Worm (Caenorhabditis elegans) whole organism, young adult: ENCODE measurements around the gene srg-69.
A peak's percentile ranks its signal among the peaks of the same experiment; 100 is the strongest.

Experiments used
- C06A6.2 ChIP-seq: fragments of 200-800 bp; sonication (Bioruptor generic); conservative IDR thresholded peaks from 2 replicates; pipeline ENCODE4 v1.3.6; 2022; ENCODE audit warnings: missing genetic modification characterization, missing compliant biosample characterization
- F33H1.4 ChIP-seq: fragments of 200-800 bp; sonication (Bioruptor generic); IDR thresholded peaks from 2 replicates; pipeline ENCODE4 v1.3.6; 2022; ENCODE audit warnings: missing genetic modification reagents, missing genetic modification characterization, missing compliant biosample characterization
- K11D2.4 ChIP-seq: fragments of 200-800 bp; sonication (Bioruptor generic); IDR thresholded peaks from 2 replicates; pipeline ENCODE4 v1.3.6; 2022; ENCODE audit warnings: missing genetic modification reagents, missing genetic modification characterization, missing compliant biosample characterization
- Y53G8AR.9 ChIP-seq: fragments of 200-800 bp; sonication (Bioruptor generic); conservative IDR thresholded peaks from 2 replicates; pipeline ENCODE4 v1.3.6; 2022; ENCODE audit warnings: missing genetic modification reagents, missing genetic modification characterization, missing compliant biosample characterization
- Y67H2A.10 ChIP-seq: fragments of 200-800 bp; sonication (Bioruptor generic); conservative IDR thresholded peaks from 2 replicates; pipeline ENCODE4 v1.3.6; 2022; ENCODE audit warnings: missing genetic modification reagents, missing genetic modification characterization, missing compliant biosample characterization
- aptf-3 ChIP-seq: fragments of 200-800 bp; sonication (Bioruptor generic); IDR thresholded peaks from 2 replicates; pipeline ENCODE4 v1.3.6; 2022; ENCODE audit warnings: missing genetic modification characterization, missing compliant biosample characterization
- ccch-3 ChIP-seq: fragments of 200-800 bp; sonication (Bioruptor generic); optimal IDR thresholded peaks from 2 replicates; lab custom pipeline; 2018; ENCODE audit warnings: mild to moderate bottlenecking, missing genetic modification characterization, missing compliant biosample characterization
- cebp-1 ChIP-seq, 2 experiments: fragments of 200-800 bp in 1 of 2; sonication (Bioruptor generic) in 1 of 2; sonication (generic microtip) in 1 of 2; IDR thresholded peaks in 1 of 2; optimal IDR thresholded peaks in 1 of 2; 2 replicates each; pipeline versions ENCODE4 v1.3.6 to Lab custom; 2017 to 2022; ENCODE audit warnings: missing compliant biosample characterization in 2 of 2, missing genetic modification characterization in 2 of 2, mild to moderate bottlenecking in 1 of 2, missing genetic modification reagents in 1 of 2, moderate library complexity in 1 of 2
- ceh-100 ChIP-seq: fragments of 200-800 bp; sonication (Bioruptor generic); IDR thresholded peaks from 2 replicates; pipeline ENCODE4 v1.3.6; 2022; ENCODE audit warnings: missing genetic modification reagents, missing genetic modification characterization, missing compliant biosample characterization
- ceh-40 ChIP-seq: fragments of 200-800 bp; sonication (Bioruptor generic); IDR thresholded peaks from 2 replicates; pipeline ENCODE4 v1.3.6; 2022; ENCODE audit warnings: missing genetic modification characterization, missing compliant biosample characterization
- ceh-58 ChIP-seq: fragments of 200-800 bp; sonication (Bioruptor generic); IDR thresholded peaks from 2 replicates; pipeline ENCODE4 v1.3.6; 2022; ENCODE audit warnings: missing genetic modification characterization, missing compliant biosample characterization
- chd-7 ChIP-seq: sonication (generic microtip); optimal IDR thresholded peaks from 2 replicates; lab custom pipeline; 2016; ENCODE audit warnings: mild to moderate bottlenecking, missing genetic modification characterization, moderate library complexity, missing compliant biosample characterization
- dpff-1 ChIP-seq: sonication (generic microtip); optimal IDR thresholded peaks from 2 replicates; lab custom pipeline; 2017; ENCODE audit warnings: mild to moderate bottlenecking, missing genetic modification characterization, missing compliant biosample characterization
- dpl-1 ChIP-seq: fragments of 150-350 bp; optimal IDR thresholded peaks from 2 replicates; lab custom pipeline; 2014; ENCODE audit warnings: missing biosample characterization, missing genetic modification reagents, missing genetic modification characterization
- egl-44 ChIP-seq: fragments of 200-800 bp; sonication (Bioruptor generic); IDR thresholded peaks from 2 replicates; pipeline ENCODE4 v1.3.6; 2022; ENCODE audit warnings: missing genetic modification reagents, missing genetic modification characterization, missing compliant biosample characterization
- hlh-12 ChIP-seq: sonication (generic microtip); optimal IDR thresholded peaks from 2 replicates; lab custom pipeline; 2016; ENCODE audit warnings: missing genetic modification characterization, missing compliant biosample characterization
- hmg-1.2 ChIP-seq: fragments of 200-800 bp; sonication (Bioruptor generic); IDR thresholded peaks from 2 replicates; pipeline ENCODE4 v1.3.6; 2022; ENCODE audit warnings: missing genetic modification reagents, missing genetic modification characterization, missing compliant biosample characterization
- hmg-20 ChIP-seq: fragments of 200-800 bp; sonication (Bioruptor generic); IDR thresholded peaks from 2 replicates; pipeline ENCODE4 v1.3.6; 2022; ENCODE audit warnings: missing genetic modification reagents, missing genetic modification characterization, missing compliant biosample characterization
- hsf-1 ChIP-seq: fragments of 200-800 bp; sonication (Bioruptor generic); IDR thresholded peaks from 2 replicates; pipeline ENCODE4 v1.3.6; 2022; ENCODE audit warnings: missing genetic modification reagents, missing genetic modification characterization, missing compliant biosample characterization
- let-607 ChIP-seq, 2 experiments: fragments of 200-800 bp in 1 of 2; sonication (Bioruptor generic) in 1 of 2; sonication (generic microtip) in 1 of 2; optimal IDR thresholded peaks; 2 replicates each; lab custom pipeline; 2016 to 2018; ENCODE audit warnings: mild to moderate bottlenecking in 2 of 2, missing compliant biosample characterization in 2 of 2, missing genetic modification characterization in 2 of 2, moderate library complexity in 2 of 2, missing genotype in 1 of 2
- lin-40 ChIP-seq: sonication (generic microtip); optimal IDR thresholded peaks from 2 replicates; lab custom pipeline; 2016; ENCODE audit warnings: missing genetic modification characterization, mild to moderate bottlenecking, missing compliant biosample characterization, missing genotype, missing genetic modification reagents
- madf-6 ChIP-seq: fragments of 200-800 bp; sonication (Bioruptor generic); IDR thresholded peaks from 2 replicates; pipeline ENCODE4 v1.3.6; 2022; ENCODE audit warnings: missing genetic modification reagents, missing genetic modification characterization, missing compliant biosample characterization
- mxl-1 ChIP-seq: sonication (generic microtip); optimal IDR thresholded peaks from 2 replicates; lab custom pipeline; 2016; ENCODE audit warnings: missing genetic modification characterization, missing compliant biosample characterization
- nfyb-1 ChIP-seq: fragments of 200-800 bp; sonication (Bioruptor generic); IDR thresholded peaks from 2 replicates; pipeline ENCODE4 v1.3.6; 2022; ENCODE audit warnings: missing genetic modification reagents, missing genetic modification characterization, missing compliant biosample characterization
- nhr-120 ChIP-seq: fragments of 200-800 bp; sonication (Bioruptor generic); IDR thresholded peaks from 2 replicates; pipeline ENCODE4 v1.3.6; 2022; ENCODE audit warnings: missing genetic modification characterization, missing compliant biosample characterization
- nhr-179 ChIP-seq: sonication (generic microtip); optimal IDR thresholded peaks from 2 replicates; lab custom pipeline; 2016; ENCODE audit warnings: mild to moderate bottlenecking, missing genetic modification characterization, missing compliant biosample characterization
- pbrm-1 ChIP-seq: fragments of 200-800 bp; sonication (Bioruptor generic); IDR thresholded peaks from 2 replicates; pipeline ENCODE4 v1.3.6; 2022; ENCODE audit warnings: missing genetic modification reagents, missing genetic modification characterization, missing compliant biosample characterization
- rec-8 ChIP-seq, 2 experiments: sonication (generic microtip); optimal IDR thresholded peaks; 2 replicates each; lab custom pipeline; 2016; ENCODE audit warnings: mild to moderate bottlenecking in 2 of 2, missing genetic modification characterization in 2 of 2, missing genetic modification reagents in 2 of 2, missing genotype in 2 of 2, missing biosample characterization in 1 of 2, missing compliant biosample characterization in 1 of 2, moderate library complexity in 1 of 2
- snpc-1.1 ChIP-seq: sonication (generic microtip); optimal IDR thresholded peaks from 2 replicates; lab custom pipeline; 2017; ENCODE audit warnings: missing genetic modification characterization, mild to moderate bottlenecking, missing compliant biosample characterization, antibody characterized with exemption, moderate library complexity, missing genotype, missing genetic modification reagents; ENCODE audit not compliant: insufficient read depth
- snpc-1.3 ChIP-seq: sonication (generic microtip); optimal IDR thresholded peaks from 2 replicates; lab custom pipeline; 2017; ENCODE audit warnings: missing genetic modification characterization, mild to moderate bottlenecking, missing compliant biosample characterization, antibody characterized with exemption, moderate library complexity, missing genotype, missing genetic modification reagents; ENCODE audit not compliant: insufficient read depth
- snpc-4 ChIP-seq, 5 experiments: fragments of 150-350 bp in 1 of 5; sonication (generic microtip) in 4 of 5; optimal IDR thresholded peaks; 2 replicates each; lab custom pipeline; 2014 to 2018; ENCODE audit warnings: missing genetic modification characterization in 5 of 5, missing biosample characterization in 3 of 5, antibody characterized with exemption in 2 of 5, mild to moderate bottlenecking in 2 of 5, missing compliant biosample characterization in 2 of 5, missing genotype in 2 of 5, moderate library complexity in 2 of 5, missing genetic modification reagents in 1 of 5
- sptf-2 ChIP-seq: fragments of 200-800 bp; sonication (Bioruptor generic); optimal IDR thresholded peaks from 2 replicates; lab custom pipeline; 2018; ENCODE audit warnings: mild to moderate bottlenecking, missing genetic modification characterization, missing compliant biosample characterization
- unc-130 ChIP-seq: sonication (generic microtip); optimal IDR thresholded peaks from 2 replicates; lab custom pipeline; 2016; ENCODE audit warnings: missing genetic modification reagents, missing genetic modification characterization, missing compliant biosample characterization
- zim-3 ChIP-seq: sonication (generic microtip); optimal IDR thresholded peaks from 2 replicates; lab custom pipeline; 2017; ENCODE audit warnings: mild to moderate bottlenecking, missing genetic modification characterization, moderate library complexity, missing compliant biosample characterization
- ztf-18 ChIP-seq: sonication (generic microtip); optimal IDR thresholded peaks from 2 replicates; lab custom pipeline; 2016; ENCODE audit warnings: missing genotype, mild to moderate bottlenecking, missing genetic modification characterization, missing compliant biosample characterization
- ztf-25 ChIP-seq: fragments of 200-800 bp; sonication (Bioruptor generic); IDR thresholded peaks from 2 replicates; pipeline ENCODE4 v1.3.6; 2022; ENCODE audit warnings: missing genetic modification reagents, missing genetic modification characterization, missing compliant biosample characterization
- ztf-28 ChIP-seq: fragments of 200-800 bp; sonication (Bioruptor generic); IDR thresholded peaks from 2 replicates; pipeline ENCODE4 v1.3.6; 2022; ENCODE audit warnings: missing genetic modification reagents, missing genetic modification characterization, missing compliant biosample characterization

srg-69 gene

DNA sequence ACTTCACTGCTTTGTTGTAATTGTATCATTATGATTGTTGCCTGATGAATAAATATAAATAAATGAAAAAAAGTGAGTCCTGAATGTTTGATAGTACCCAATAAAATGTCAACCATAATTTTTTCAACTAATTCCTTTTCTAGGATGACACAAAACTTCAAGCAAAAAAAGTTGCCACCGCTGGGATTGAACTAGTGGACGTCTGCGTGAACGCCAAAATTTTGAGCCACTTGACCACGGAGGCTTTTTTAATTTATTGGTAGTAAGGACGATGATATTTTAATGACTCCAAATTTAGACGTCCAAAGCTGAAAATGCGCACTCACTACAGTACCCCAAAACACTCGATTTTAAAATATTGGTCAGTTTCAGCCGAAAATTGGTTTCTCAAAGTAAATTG lies 1.8 kb upstream of the srg-69 start (continued):
- TF ChIP-seq Y67H2A.10, result no peak
- peak; percentile 38 for TF ChIP-seq mxl-1
- TF ChIP-seq ceh-58 (GFP tag; lab: Robert Waterston, UW), result peak; percentile 92
- peak; percentile 37 for TF ChIP-seq hlh-12
- TF ChIP-seq snpc-1.3 (tag; lab: Kevin White, UChicago), result peak; percentile 68
- TF ChIP-seq nhr-120 (GFP tag; lab: Robert Waterston, UW), result no peak
- peak; percentile 50; the same call in 1 of the 2 replicates for TF ChIP-seq C06A6.2 (GFP tag; lab: Robert Waterston, UW)
- peak; percentile 8 for TF ChIP-seq snpc-4 (GFP tag; optimal IDR thresholded peaks at IDR 0.05; lab: Kevin White, UChicago)
- TF ChIP-seq snpc-4 (tag; optimal IDR thresholded peaks at IDR 0.05; lab: Kevin White, UChicago), result peak in 3 of 4 experiments; percentile 38 to 52 (median 49)
- TF ChIP-seq ztf-18, result peak; percentile 46
- peak; percentile 43 for TF ChIP-seq nhr-179
- TF ChIP-seq ceh-100 (GFP tag; lab: Robert Waterston, UW), result peak; percentile 65
- peak; percentile 98 for TF ChIP-seq aptf-3 (GFP tag; lab: Robert Waterston, UW)
- peak; percentile 43 for TF ChIP-seq snpc-1.1 (tag; lab: Kevin White, UChicago)
- TF ChIP-seq unc-130 (GFP tag; lab: Kevin White, UChicago), result peak; percentile 40
- TF ChIP-seq dpl-1, result no peak
- TF ChIP-seq sptf-2 (GFP tag; lab: Kevin White, UChicago), result no peak
- peak; percentile 76 for TF ChIP-seq chd-7 (tag; lab: Kevin White, UChicago)
- peak; percentile 47 to 54 for TF ChIP-seq let-607 (tag; optimal IDR thresholded peaks at IDR 0.05; lab: Kevin White, UChicago)
- no peak for TF ChIP-seq ccch-3 (GFP tag; lab: Kevin White, UChicago)
- peak; percentile 72 for TF ChIP-seq madf-6 (GFP tag; lab: Robert Waterston, UW)
- TF ChIP-seq dpff-1 (tag; lab: Kevin White, UChicago), result peak; percentile 84
- TF ChIP-seq zim-3 (tag; lab: Kevin White, UChicago), result peak; percentile 90
- no peak for TF ChIP-seq K11D2.4
- peak; percentile 64 for TF ChIP-seq hsf-1 (GFP tag; lab: Robert Waterston, UW)
- 0 out of 2 replicates have a peak, but pooled peaks have one; percentile 26 for TF ChIP-seq ztf-28 (GFP tag; lab: Robert Waterston, UW)
- peak; percentile 80 to 84 for TF ChIP-seq rec-8 (tag; optimal IDR thresholded peaks at IDR 0.05; lab: Kevin White, UChicago)
- peak; percentile 90 for TF ChIP-seq ceh-40 (GFP tag; lab: Robert Waterston, UW)
- TF ChIP-seq Y53G8AR.9, result peak; percentile 71; the same call in 1 of the 2 replicates
- peak; percentile 67; the same call in 1 of the 2 replicates for TF ChIP-seq nfyb-1 (GFP tag; lab: Robert Waterston, UW)
- peak; percentile 48 for TF ChIP-seq hmg-1.2 (GFP tag; lab: Robert Waterston, UW)
- TF ChIP-seq lin-40, result peak; percentile 9
- peak; percentile 94 for TF ChIP-seq ztf-25 (GFP tag; lab: Robert Waterston, UW)
- TF ChIP-seq pbrm-1 (GFP tag; lab: Robert Waterston, UW), result peak; percentile 77
- TF ChIP-seq egl-44 (GFP tag; lab: Robert Waterston, UW), result peak; percentile 64; the same call in 1 of the 2 replicates
- peak; percentile 39; the same call in 1 of the 2 replicates for TF ChIP-seq cebp-1 (GFP tag; IDR thresholded peaks at IDR 0.05; lab: Robert Waterston, UW)
- TF ChIP-seq cebp-1 (tag; optimal IDR thresholded peaks at IDR 0.05; lab: Kevin White, UChicago), result peak; percentile 66
- no peak for TF ChIP-seq F33H1.4 (GFP tag; lab: Robert Waterston, UW)
- peak; percentile 25; the same call in 1 of the 2 replicates for TF ChIP-seq hmg-20
- TF ChIP-seq, all 124 proteins: peak for 77
